Worm (Caenorhabditis elegans) whole organism, late embryonic: ENCODE measurements around the gene R09H10.1.

Source experiments
- fkh-6 ChIP-seq: sonication (generic microtip); optimal IDR thresholded peaks from 2 replicates; lab custom pipeline; 2016; ENCODE audit warnings: missing genetic modification characterization, missing compliant biosample characterization
- hlh-30 ChIP-seq: sonication (generic microtip); optimal IDR thresholded peaks from 2 replicates; lab custom pipeline; 2017; ENCODE audit warnings: antibody characterized with exemption, missing genetic modification characterization, missing compliant biosample characterization; ENCODE audit not compliant: insufficient read depth
- lin-11 ChIP-seq: fragments of 200-800 bp; sonication (Bioruptor generic); optimal IDR thresholded peaks from 2 replicates; lab custom pipeline; 2018; ENCODE audit warnings: mild to moderate bottlenecking, missing genetic modification characterization, missing compliant biosample characterization
- nfya-1 ChIP-seq: sonication (generic microtip); optimal IDR thresholded peaks from 2 replicates; lab custom pipeline; 2017; ENCODE audit warnings: missing genetic modification characterization, mild to moderate bottlenecking, missing compliant biosample characterization, antibody characterized with exemption, moderate library complexity
- unc-42 ChIP-seq: sonication (generic microtip); optimal IDR thresholded peaks from 2 replicates; lab custom pipeline; 2016; ENCODE audit warnings: missing genotype, missing genetic modification characterization, missing compliant biosample characterization

ce11 chrIV:10567822-10568221 lies 32.3 kb upstream of the R09H10.1 start:
- no peak for TF ChIP-seq unc-42 (tag; lab: Kevin White, UChicago)
- no peak for TF ChIP-seq fkh-6 (tag; lab: Kevin White, UChicago)
- no peak for TF ChIP-seq lin-11 (tag; lab: Kevin White, UChicago)
- TF ChIP-seq nfya-1 (tag; lab: Kevin White, UChicago): no peak
- no peak for TF ChIP-seq hlh-30 (tag; lab: Kevin White, UChicago)
